Fruit fly (Drosophila melanogaster) whole organism, embryonic: ENCODE results near the gene nmo.

Source experiments
- CG14860 ChIP-seq: fragments of 200-800 bp; sonication (Bioruptor generic); IDR thresholded peaks from 3 replicates; pipeline ENCODE4 v1.3.6; 2022; ENCODE audit warnings: missing biosample characterization, missing genetic modification characterization; ENCODE audit not compliant: partially characterized antibody
- CG16815 ChIP-seq: fragments of 200-800 bp; sonication (Bioruptor generic); optimal IDR thresholded peaks from 3 replicates; lab custom pipeline; 2017; ENCODE audit warnings: missing biosample characterization, mild to moderate bottlenecking, missing genetic modification characterization
- CG17186 ChIP-seq: fragments of 200-800 bp; sonication (Bioruptor generic); optimal IDR thresholded peaks from 3 replicates; lab custom pipeline; 2017; ENCODE audit warnings: missing biosample characterization, missing genetic modification reagents, missing genetic modification characterization
- CG34376 ChIP-seq: fragments of 200-800 bp; sonication (Bioruptor generic); optimal IDR thresholded peaks from 2 replicates; lab custom pipeline; 2018; ENCODE audit warnings: missing biosample characterization, mild to moderate bottlenecking, missing genetic modification characterization
- CG4282 ChIP-seq: fragments of 200-800 bp; sonication (Bioruptor generic); optimal IDR thresholded peaks from 2 replicates; lab custom pipeline; 2016; ENCODE audit warnings: missing biosample characterization, missing genetic modification characterization
- Dref ChIP-seq: fragments of 200-800 bp; sonication (Bioruptor generic); IDR thresholded peaks from 2 replicates; pipeline ENCODE4 v1.3.6; 2022; ENCODE audit warnings: missing biosample characterization, missing genetic modification characterization
- Trl ChIP-seq, 3 experiments: fragments of >200 bp in 2 of 3; fragments of 200-800 bp in 1 of 3; sonication (Bioruptor generic) in 1 of 3; optimal IDR thresholded peaks; 2 replicates in 1 of 3; 3 replicates in 2 of 3; lab custom pipeline; 2016 to 2017; ENCODE audit warnings: missing biosample characterization in 1 of 3, missing genetic modification characterization in 1 of 3
- corto ChIP-seq: fragments of 200-800 bp; sonication (Bioruptor generic); optimal IDR thresholded peaks from 2 replicates; lab custom pipeline; 2016; ENCODE audit warnings: missing biosample characterization, mild to moderate bottlenecking, missing genetic modification characterization, moderate library complexity
- crc ChIP-seq: fragments of 200-800 bp; sonication (Bioruptor generic); optimal IDR thresholded peaks from 2 replicates; lab custom pipeline; 2016; ENCODE audit warnings: missing biosample characterization, missing genetic modification characterization
- dan ChIP-seq: fragments of 200-800 bp; sonication (Bioruptor generic); IDR thresholded peaks from 2 replicates; pipeline ENCODE4 v1.3.6; 2022; ENCODE audit warnings: missing biosample characterization, missing genetic modification characterization
- pan ChIP-seq, 4 experiments: fragments of >200 bp in 3 of 4; fragments of 200-800 bp in 1 of 4; sonication (Bioruptor generic) in 1 of 4; optimal IDR thresholded peaks in 3 of 4; IDR thresholded peaks in 1 of 4; 2 replicates each; pipeline versions ENCODE4 v1.3.6 to Lab custom; 2017 to 2022; ENCODE audit warnings: missing biosample characterization in 2 of 4, missing genetic modification characterization in 2 of 4, mixed read lengths in 1 of 4
- prd ChIP-seq, 3 experiments: fragments of >200 bp in 2 of 3; fragments of 200-800 bp in 1 of 3; sonication (Bioruptor generic) in 1 of 3; optimal IDR thresholded peaks in 2 of 3; IDR thresholded peaks in 1 of 3; 2 replicates in 2 of 3; 3 replicates in 1 of 3; pipeline versions ENCODE4 v1.3.6 to Lab custom; 2017 to 2022; ENCODE audit warnings: missing biosample characterization in 1 of 3, missing genetic modification characterization in 1 of 3
- psq ChIP-seq: fragments of 200-800 bp; sonication (Bioruptor generic); optimal IDR thresholded peaks from 2 replicates; lab custom pipeline; 2017; ENCODE audit warnings: missing biosample characterization, missing genetic modification characterization
- ttk ChIP-seq: fragments of 200-800 bp; sonication (Bioruptor generic); IDR thresholded peaks from 2 replicates; pipeline ENCODE4 v2.1.2; 2022; ENCODE audit warnings: missing biosample characterization, missing genetic modification characterization

DNA sequence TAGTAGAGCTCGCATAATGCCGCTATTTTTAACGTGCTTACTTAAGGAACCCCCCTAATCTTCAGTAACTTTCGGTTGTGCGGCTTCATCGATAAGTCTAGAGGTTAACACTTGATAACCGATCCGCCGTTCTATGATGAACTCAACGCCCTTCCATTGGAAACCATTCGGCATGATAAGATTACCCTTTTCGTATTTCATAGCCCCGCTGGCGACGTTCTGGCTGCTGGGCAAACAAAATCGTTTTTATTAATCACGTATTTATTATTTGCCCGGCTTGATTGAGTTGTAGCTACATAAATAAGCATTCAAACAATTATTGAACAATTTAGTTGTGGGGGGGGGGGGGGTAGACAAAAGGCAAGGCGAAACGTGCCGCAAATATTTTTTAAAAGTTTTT is 114.7 kb downstream of the nmo start:
- TF ChIP-seq CG4282 (GFP tag; lab: Kevin White, UChicago) (no peak), corto (GFP tag; lab: Kevin White, UChicago) (no peak), CG34376 (GFP tag; lab: Kevin White, UChicago) (peak; percentile 95), Dref (no peak), dan (no peak), CG16815 (GFP tag; lab: Kevin White, UChicago) (no peak), CG14860 (GFP tag; lab: Robert Waterston, UW) (no peak), prd (optimal IDR thresholded peaks at IDR 0.05; lab: Kevin White, UChicago) (no peak), prd (GFP tag; IDR thresholded peaks at IDR 0.05; lab: Robert Waterston, UW) (no peak), ttk (no peak), CG17186 (GFP tag; lab: Kevin White, UChicago) (no peak), crc (GFP tag; lab: Kevin White, UChicago) (no peak), psq (GFP tag; lab: Kevin White, UChicago) (no peak), Trl (optimal IDR thresholded peaks at IDR 0.05; lab: Kevin White, UChicago) (no peak), Trl (GFP tag; optimal IDR thresholded peaks at IDR 0.05; lab: Kevin White, UChicago) (no peak), pan (optimal IDR thresholded peaks at IDR 0.05; lab: Kevin White, UChicago) (no peak), pan (GFP tag; optimal IDR thresholded peaks at IDR 0.05 in 1 of 2, IDR thresholded peaks at IDR 0.05 in 1 of 2) (no peak)
